Worm (Caenorhabditis elegans) whole organism, L1 larva: ENCODE results near the gene R03G5.6.

Experiments
- aly-2 ChIP-seq: fragments of 150-350 bp; optimal IDR thresholded peaks from 2 replicates; lab custom pipeline; 2014; ENCODE audit warnings: missing biosample characterization, missing genetic modification characterization
- ceh-88 ChIP-seq: fragments of 200-800 bp; sonication (Bioruptor generic); IDR thresholded peaks from 2 replicates; pipeline ENCODE4 v1.3.6; 2022; ENCODE audit warnings: missing genetic modification characterization, missing compliant biosample characterization
- ces-1 ChIP-seq: fragments of 150-350 bp; optimal IDR thresholded peaks from 2 replicates; lab custom pipeline; 2014; ENCODE audit warnings: missing biosample characterization, missing genetic modification reagents, missing genetic modification characterization
- nhr-28 ChIP-seq: fragments of 150-350 bp; optimal IDR thresholded peaks from 2 replicates; lab custom pipeline; 2014; ENCODE audit warnings: missing biosample characterization, missing genetic modification characterization
- nhr-77 ChIP-seq: fragments of 150-350 bp; optimal IDR thresholded peaks from 2 replicates; lab custom pipeline; 2014; ENCODE audit warnings: missing biosample characterization, missing genetic modification characterization
- tbx-2 ChIP-seq: sonication (generic microtip); optimal IDR thresholded peaks from 2 replicates; lab custom pipeline; 2016; ENCODE audit warnings: missing genetic modification characterization, missing compliant biosample characterization
- unc-86 ChIP-seq: sonication (generic microtip); optimal IDR thresholded peaks from 2 replicates; lab custom pipeline; 2016; ENCODE audit warnings: missing genetic modification characterization, missing compliant biosample characterization

ce11 chrX:7847413-7847812 is 30.7 kb upstream of the R03G5.6 start, which contains the start of gene C54D2.6:
- no peak for TF ChIP-seq ceh-88 (GFP tag; lab: Robert Waterston, UW)
- TF ChIP-seq tbx-2 (tag; lab: Kevin White, UChicago): no peak
- TF ChIP-seq ces-1 (GFP tag; lab: Kevin White, UChicago): no peak
- no peak for TF ChIP-seq nhr-28 (tag; lab: Kevin White, UChicago)
- no peak for TF ChIP-seq nhr-77 (tag; lab: Kevin White, UChicago)
- no peak for TF ChIP-seq unc-86
- TF ChIP-seq aly-2 (tag; lab: Kevin White, UChicago): no peak
